Fruit fly (Drosophila melanogaster) S2 (cell line): ENCODE results near the gene Qsox3.

Experiments used
- CG8478 ChIP-seq: fragments of >200 bp; optimal IDR thresholded peaks from 2 replicates; lab custom pipeline; 2018
- CTCF ChIP-seq, 2 experiments: fragments of >200 bp; optimal IDR thresholded peaks; 2 replicates each; lab custom pipeline; 2018

DNA sequence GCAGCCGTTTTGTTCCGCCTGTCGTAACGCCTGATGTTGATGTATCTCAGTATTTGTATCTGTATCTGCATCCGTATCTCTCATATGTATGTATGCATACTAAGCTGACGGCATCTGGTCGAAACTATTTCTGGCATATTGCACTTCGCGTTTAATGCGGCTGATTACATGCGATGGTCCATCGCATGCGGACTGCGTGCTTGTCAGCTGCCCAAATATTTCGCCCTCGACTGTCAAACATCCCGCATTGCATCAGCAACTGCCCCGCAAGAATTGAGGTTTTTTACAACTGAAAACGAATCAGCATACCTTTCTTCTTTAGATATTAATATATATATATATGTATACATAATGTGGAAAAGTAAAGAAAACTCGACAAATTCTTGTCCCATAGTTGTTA is 48.7 kb upstream of the Qsox3 start:
- TF ChIP-seq CTCF (optimal IDR thresholded peaks at IDR 0.05; lab: Kevin White, UChicago) (no peak), CG8478 (lab: Kevin White, UChicago) (no peak)
